Fruit fly (Drosophila melanogaster): ENCODE measurements around the gene CG15892.
A peak's percentile ranks its signal among the peaks of the same experiment; 100 is the strongest.

The CG15892 gene

dm6 chrX:6339970-6340548 is 45.9 kb upstream of the CG15892 start (continued):
- no peak for TF ChIP-seq CG6654 (GFP tag; optimal IDR thresholded peaks at IDR 0.05)
- peak; percentile 19 to 43 for TF ChIP-seq dpn (GFP tag; optimal IDR thresholded peaks at IDR 0.05)
- TF ChIP-seq D (optimal IDR thresholded peaks at IDR 0.05) = no peak
- TF ChIP-seq D (GFP tag; optimal IDR thresholded peaks at IDR 0.05) = no peak
- no peak for TF ChIP-seq sna (GFP tag; IDR thresholded peaks at IDR 0.05; ENCODE audit: partially characterized antibody)
- no peak for TF ChIP-seq kah (GFP tag; optimal IDR thresholded peaks at IDR 0.05)
- peak; percentile 67 for TF ChIP-seq dysf (GFP tag; IDR thresholded peaks at IDR 0.05)
- TF ChIP-seq zfh2 (GFP tag; optimal IDR thresholded peaks at IDR 0.05) = no peak
- TF ChIP-seq gce (GFP tag; IDR thresholded peaks at IDR 0.05) = peak; percentile 55; the same call in 1 of the 3 replicates
- no peak for TF ChIP-seq CG3163 (GFP tag; optimal IDR thresholded peaks at IDR 0.05)
- peak; percentile 9 for TF ChIP-seq tin (GFP tag; optimal IDR thresholded peaks at IDR 0.05)
- TF ChIP-seq CG10267 (tag; optimal IDR thresholded peaks at IDR 0.05) = peak; percentile 4
- peak; percentile 58; the same call in 1 of the 2 replicates for TF ChIP-seq ttk (GFP tag; IDR thresholded peaks at IDR 0.05)
- TF ChIP-seq dmrt11E (tag; optimal IDR thresholded peaks at IDR 0.05) = no peak
- no peak for TF ChIP-seq CG18619 (GFP tag; optimal IDR thresholded peaks at IDR 0.05)
- no peak for TF ChIP-seq CG10321 (GFP tag; IDR thresholded peaks at IDR 0.05)
- no peak for TF ChIP-seq Elba2 (GFP tag; optimal IDR thresholded peaks at IDR 0.05)
- no peak for TF ChIP-seq CG30431 (GFP tag; optimal IDR thresholded peaks at IDR 0.05)
- TF ChIP-seq stwl (tag; optimal IDR thresholded peaks at IDR 0.05) = no peak
- peak; percentile 48; the same call in 1 of the 2 replicates for TF ChIP-seq CG14014 (GFP tag; IDR thresholded peaks at IDR 0.05)
- TF ChIP-seq NfI (GFP tag; optimal IDR thresholded peaks at IDR 0.05) = peak; percentile 42
- TF ChIP-seq CG17359 (tag; optimal IDR thresholded peaks at IDR 0.05) = peak; percentile 78
- no peak for TF ChIP-seq Lhr (GFP tag; optimal IDR thresholded peaks at IDR 0.05)
- no peak for TF ChIP-seq p53 (GFP tag; optimal IDR thresholded peaks at IDR 0.05)
- no peak for TF ChIP-seq CG17568 (GFP tag; optimal IDR thresholded peaks at IDR 0.05)
- peak; percentile 46 for TF ChIP-seq CG8924 (tag; optimal IDR thresholded peaks at IDR 0.05)
- TF ChIP-seq Ets65A (GFP tag) = peak; percentile 77
- TF ChIP-seq Eip74EF (GFP tag; optimal IDR thresholded peaks at IDR 0.05) = peak in 1 of 2 experiments; percentile 39
- TF ChIP-seq sim (GFP tag; IDR thresholded peaks at IDR 0.05) = peak; percentile 18; the same call in 1 of the 2 replicates
- TF ChIP-seq otp (GFP tag; IDR thresholded peaks at IDR 0.05) = peak; percentile 30; the same call in 1 of the 3 replicates
- no peak for TF ChIP-seq CG4328 (GFP tag; optimal IDR thresholded peaks at IDR 0.05)
- no peak for TF ChIP-seq CG10565 (GFP tag; optimal IDR thresholded peaks at IDR 0.05)
- TF ChIP-seq CG3065 (GFP tag; optimal IDR thresholded peaks at IDR 0.05) = no peak
- TF ChIP-seq CG9727 (GFP tag; optimal IDR thresholded peaks at IDR 0.05) = no peak
- TF ChIP-seq Dek (tag; optimal IDR thresholded peaks at IDR 0.05) = peak; percentile 70
- peak; percentile 52 for TF ChIP-seq Xbp1 (GFP tag; optimal IDR thresholded peaks at IDR 0.05)
- no peak for TF ChIP-seq pan (optimal IDR thresholded peaks at IDR 0.05)
- TF ChIP-seq pan (GFP tag; optimal IDR thresholded peaks at IDR 0.05 in 1 of 2, IDR thresholded peaks at IDR 0.05 in 1 of 2) = peak in 1 of 2 experiments; percentile 65
- no peak for TF ChIP-seq dimm (GFP tag; IDR thresholded peaks at IDR 0.05)
- peak; percentile 68 for TF ChIP-seq CG7839 (tag; optimal IDR thresholded peaks at IDR 0.05)
- TF ChIP-seq CG17385 (GFP tag; optimal IDR thresholded peaks at IDR 0.05) = peak; percentile 36
- TF ChIP-seq Antp (GFP tag; optimal IDR thresholded peaks at IDR 0.05) = peak; percentile 3
- no peak for TF ChIP-seq disco-r (GFP tag; optimal IDR thresholded peaks at IDR 0.05)
- TF ChIP-seq CG6175 (GFP tag; IDR thresholded peaks at IDR 0.05) = peak; percentile 45; the same call in 1 of the 3 replicates
- no peak for TF ChIP-seq CG16813 (GFP tag; IDR thresholded peaks at IDR 0.05; ENCODE audit: partially characterized antibody)
- TF ChIP-seq chinmo (GFP tag; IDR thresholded peaks at IDR 0.05; ENCODE audit: partially characterized antibody) = no peak
- TF ChIP-seq Atf6 (GFP tag; IDR thresholded peaks at IDR 0.05) = peak; percentile 59
- no peak for TF ChIP-seq Stat92E (GFP tag; optimal IDR thresholded peaks at IDR 0.05)
- peak; percentile 67; the same call in 2 of the 3 replicates for TF ChIP-seq CG11695 (GFP tag; IDR thresholded peaks at IDR 0.05)
- TF ChIP-seq HmgZ (tag; optimal IDR thresholded peaks at IDR 0.05) = peak; percentile 25
